Worm (Caenorhabditis elegans) whole organism, young adult: ENCODE results near the gene Y56A3A.6.

Source experiments
- lsl-1 ChIP-seq: fragments of 200-800 bp; sonication (Bioruptor generic); optimal IDR thresholded peaks from 2 replicates; lab custom pipeline; 2018; ENCODE audit warnings: mild to moderate bottlenecking, missing genetic modification characterization, moderate library complexity, missing compliant biosample characterization
- nhr-90 ChIP-seq: sonication (generic microtip); optimal IDR thresholded peaks from 2 replicates; lab custom pipeline; 2016; ENCODE audit warnings: missing genotype, mild to moderate bottlenecking, missing genetic modification characterization, missing compliant biosample characterization
- ztf-18 ChIP-seq: sonication (generic microtip); optimal IDR thresholded peaks from 2 replicates; lab custom pipeline; 2016; ENCODE audit warnings: missing genotype, mild to moderate bottlenecking, missing genetic modification characterization, missing compliant biosample characterization

ce11 chrIII:11834168-11834567, 44.4 kb downstream of the Y56A3A.6 start:
- no peak for TF ChIP-seq ztf-18 (tag; lab: Kevin White, UChicago)
- TF ChIP-seq lsl-1 (GFP tag; lab: Kevin White, UChicago): no peak
- no peak for TF ChIP-seq nhr-90 (tag; lab: Kevin White, UChicago)
